Fruit fly (Drosophila melanogaster) whole organism, embryonic: Measurements from ENCODE around the gene CG8870.

Experiments used
- Asciz ChIP-seq: fragments of 200-800 bp; sonication (Bioruptor generic); optimal IDR thresholded peaks from 2 replicates; lab custom pipeline; 2017; ENCODE audit warnings: missing biosample characterization, mild to moderate bottlenecking, missing genetic modification characterization, missing genetic modification reagents
- CG10366 ChIP-seq: fragments of 200-800 bp; sonication (Bioruptor generic); IDR thresholded peaks from 2 replicates; pipeline ENCODE4 v1.3.6; 2022; ENCODE audit warnings: missing biosample characterization, missing genetic modification characterization
- CG11085 ChIP-seq: fragments of 200-800 bp; sonication (Bioruptor generic); IDR thresholded peaks from 2 replicates; pipeline ENCODE4 v1.3.6; 2022; ENCODE audit warnings: missing biosample characterization, missing genetic modification characterization
- CG11398 ChIP-seq: fragments of 200-800 bp; sonication (Bioruptor generic); optimal IDR thresholded peaks from 2 replicates; lab custom pipeline; 2016; ENCODE audit warnings: missing biosample characterization, missing genetic modification characterization
- CG11560 ChIP-seq: fragments of 200-800 bp; sonication (Bioruptor generic); IDR thresholded peaks from 3 replicates; pipeline ENCODE4 v1.3.6; 2022; ENCODE audit warnings: missing biosample characterization, missing genetic modification characterization
- CG11695 ChIP-seq: fragments of 200-800 bp; sonication (Bioruptor generic); IDR thresholded peaks from 3 replicates; pipeline ENCODE4 v1.3.6; 2022; ENCODE audit warnings: missing biosample characterization, missing genetic modification characterization
- CG12744 ChIP-seq: fragments of 200-800 bp; sonication (Bioruptor generic); optimal IDR thresholded peaks from 2 replicates; lab custom pipeline; 2016; ENCODE audit warnings: missing biosample characterization, missing genetic modification characterization
- CG13123 ChIP-seq: fragments of 200-800 bp; sonication (Bioruptor generic); optimal IDR thresholded peaks from 2 replicates; lab custom pipeline; 2016; ENCODE audit warnings: missing biosample characterization, missing genetic modification characterization
- CG14667 ChIP-seq: fragments of 200-800 bp; sonication (Bioruptor generic); IDR thresholded peaks from 2 replicates; pipeline ENCODE4 v1.3.6; 2022; ENCODE audit warnings: missing biosample characterization, missing genetic modification characterization
- CG15011 ChIP-seq: fragments of 200-800 bp; sonication (Bioruptor generic); optimal IDR thresholded peaks from 3 replicates; lab custom pipeline; 2018; ENCODE audit warnings: missing biosample characterization, mild to moderate bottlenecking, missing genetic modification characterization
- CG17186 ChIP-seq: fragments of 200-800 bp; sonication (Bioruptor generic); optimal IDR thresholded peaks from 3 replicates; lab custom pipeline; 2017; ENCODE audit warnings: missing biosample characterization, missing genetic modification reagents, missing genetic modification characterization
- CG17385 ChIP-seq: fragments of 200-800 bp; sonication (Bioruptor generic); optimal IDR thresholded peaks from 3 replicates; lab custom pipeline; 2018; ENCODE audit warnings: missing biosample characterization, mild to moderate bottlenecking, missing genetic modification characterization
- CG18764 ChIP-seq: fragments of 200-800 bp; sonication (Bioruptor generic); optimal IDR thresholded peaks from 3 replicates; lab custom pipeline; 2016; ENCODE audit warnings: missing biosample characterization, missing genetic modification characterization
- CG30020 ChIP-seq: fragments of 200-800 bp; optimal IDR thresholded peaks from 2 replicates; lab custom pipeline; 2019; ENCODE audit warnings: missing biosample characterization, mild to moderate bottlenecking, missing genetic modification characterization, moderate library complexity
- CG3726 ChIP-seq: fragments of 200-800 bp; sonication (Bioruptor generic); IDR thresholded peaks from 3 replicates; pipeline ENCODE4, ENCODE4 v1.3.6; 2022; ENCODE audit warnings: missing biosample characterization, missing genetic modification characterization
- CG4854 ChIP-seq: fragments of 200-800 bp; sonication (Bioruptor generic); optimal IDR thresholded peaks from 2 replicates; lab custom pipeline; 2016; ENCODE audit warnings: missing biosample characterization, missing genetic modification characterization, inconsistent platforms
- CG6813 ChIP-seq: fragments of 200-800 bp; sonication (Bioruptor generic); optimal IDR thresholded peaks from 2 replicates; lab custom pipeline; 2017; ENCODE audit warnings: missing biosample characterization, missing genetic modification characterization, mild to moderate bottlenecking, moderate library complexity, missing genetic modification reagents
- CG6854 ChIP-seq: fragments of 200-800 bp; sonication (Bioruptor generic); optimal IDR thresholded peaks from 3 replicates; lab custom pipeline; 2017; ENCODE audit warnings: missing biosample characterization, mild to moderate bottlenecking, missing genetic modification characterization
- CG8281 ChIP-seq: fragments of 200-800 bp; sonication (Bioruptor generic); optimal IDR thresholded peaks from 2 replicates; lab custom pipeline; 2018; ENCODE audit warnings: missing biosample characterization, mild to moderate bottlenecking, missing genetic modification characterization, moderate library complexity
- CG8944 ChIP-seq: fragments of 200-800 bp; sonication (Bioruptor generic); optimal IDR thresholded peaks from 3 replicates; lab custom pipeline; 2016; ENCODE audit warnings: missing biosample characterization, missing genetic modification characterization
- Doc2 ChIP-seq: fragments of 200-800 bp; sonication (Bioruptor generic); IDR thresholded peaks from 2 replicates; pipeline ENCODE4 v1.3.6; 2022; ENCODE audit warnings: missing biosample characterization, missing genetic modification characterization
- Gug ChIP-seq: fragments of 200-800 bp; sonication (Bioruptor generic); IDR thresholded peaks from 4 replicates; pipeline ENCODE4 v1.3.6; 2022; ENCODE audit warnings: missing biosample characterization, missing genetic modification characterization
- Hand ChIP-seq: fragments of 200-800 bp; sonication (Bioruptor generic); optimal IDR thresholded peaks from 2 replicates; lab custom pipeline; 2017; ENCODE audit warnings: mild to moderate bottlenecking, missing biosample characterization, missing genetic modification reagents, missing genetic modification characterization
- Hr39 ChIP-seq: fragments of >200 bp; optimal IDR thresholded peaks from 2 replicates; lab custom pipeline; 2017
- Hsf ChIP-seq: fragments of 200-800 bp; sonication (Bioruptor generic); optimal IDR thresholded peaks from 3 replicates; lab custom pipeline; 2016; ENCODE audit warnings: missing biosample characterization, missing genetic modification characterization
- Meics ChIP-seq: fragments of 200-800 bp; sonication (Bioruptor generic); optimal IDR thresholded peaks from 2 replicates; lab custom pipeline; 2017; ENCODE audit warnings: missing biosample characterization, mild to moderate bottlenecking, missing genetic modification characterization
- NC2α ChIP-seq: fragments of 200-800 bp; sonication (Bioruptor generic); optimal IDR thresholded peaks from 2 replicates; lab custom pipeline; 2016; ENCODE audit warnings: missing biosample characterization, missing genetic modification characterization
- Neu2 ChIP-seq: fragments of 200-800 bp; sonication (Bioruptor generic); optimal IDR thresholded peaks from 3 replicates; lab custom pipeline; 2016; ENCODE audit warnings: missing biosample characterization, missing genetic modification characterization, borderline replicate concordance
- Nf-YB ChIP-seq: fragments of 200-800 bp; sonication (Bioruptor generic); optimal IDR thresholded peaks from 3 replicates; lab custom pipeline; 2019; ENCODE audit warnings: missing biosample characterization, mild to moderate bottlenecking, missing genetic modification characterization, moderate library complexity
- Side ChIP-seq: fragments of 200-800 bp; sonication (Bioruptor generic); optimal IDR thresholded peaks from 2 replicates; lab custom pipeline; 2016; ENCODE audit warnings: missing biosample characterization, missing genetic modification characterization
- Sox100B ChIP-seq: fragments of 200-800 bp; sonication (Bioruptor generic); optimal IDR thresholded peaks from 3 replicates; lab custom pipeline; 2018; ENCODE audit warnings: missing biosample characterization, mild to moderate bottlenecking, missing genetic modification characterization
- Spps ChIP-seq: fragments of 200-800 bp; sonication (Bioruptor generic); optimal IDR thresholded peaks from 2 replicates; lab custom pipeline; 2018; ENCODE audit warnings: missing biosample characterization, mild to moderate bottlenecking, missing genetic modification characterization
- Tbp ChIP-seq: fragments of >200 bp; optimal IDR thresholded peaks from 2 replicates; lab custom pipeline; 2018; ENCODE audit warnings: missing biosample characterization, missing genetic modification characterization
- al ChIP-seq: fragments of 200-800 bp; sonication (Bioruptor generic); IDR thresholded peaks from 2 replicates; pipeline ENCODE4 v1.3.6; 2022; ENCODE audit warnings: missing biosample characterization, missing genetic modification characterization
- ato ChIP-seq: fragments of 200-800 bp; sonication (Bioruptor generic); IDR thresholded peaks from 2 replicates; pipeline ENCODE4 v1.3.6; 2022; ENCODE audit warnings: missing biosample characterization, missing genetic modification characterization; ENCODE audit not compliant: partially characterized antibody
- chif ChIP-seq, 2 experiments: fragments of 200-800 bp; sonication (Bioruptor generic); optimal IDR thresholded peaks; 3 replicates each; lab custom pipeline; 2016; ENCODE audit warnings: missing biosample characterization in 2 of 2, missing genetic modification characterization in 2 of 2
- corto ChIP-seq: fragments of 200-800 bp; sonication (Bioruptor generic); optimal IDR thresholded peaks from 2 replicates; lab custom pipeline; 2016; ENCODE audit warnings: missing biosample characterization, mild to moderate bottlenecking, missing genetic modification characterization, moderate library complexity
- dmrt99B ChIP-seq: fragments of 200-800 bp; sonication (Bioruptor generic); optimal IDR thresholded peaks from 2 replicates; lab custom pipeline; 2018; ENCODE audit warnings: missing biosample characterization, mild to moderate bottlenecking, missing genetic modification characterization, moderate library complexity
- dysf ChIP-seq: fragments of 200-800 bp; sonication (Bioruptor generic); IDR thresholded peaks from 3 replicates; pipeline ENCODE4 v1.3.6; 2022; ENCODE audit warnings: missing biosample characterization, missing genetic modification characterization
- gem ChIP-seq: fragments of 200-800 bp; sonication (Bioruptor generic); optimal IDR thresholded peaks from 2 replicates; lab custom pipeline; 2019; ENCODE audit warnings: missing biosample characterization, mild to moderate bottlenecking, missing genetic modification characterization, moderate library complexity
- grau ChIP-seq: fragments of 200-800 bp; optimal IDR thresholded peaks from 3 replicates; lab custom pipeline; 2019; ENCODE audit warnings: missing biosample characterization, mild to moderate bottlenecking, missing genetic modification characterization, moderate library complexity
- jigr1 ChIP-seq: fragments of 200-800 bp; sonication (Bioruptor generic); IDR thresholded peaks from 3 replicates; pipeline ENCODE4 v1.3.6; 2022; ENCODE audit warnings: missing biosample characterization, missing genetic modification characterization
- lov ChIP-seq, 2 experiments: fragments of 200-800 bp in 1 of 2; fragments of >200 bp in 1 of 2; sonication (Bioruptor generic) in 1 of 2; IDR thresholded peaks in 1 of 2; optimal IDR thresholded peaks in 1 of 2; 2 replicates in 1 of 2; 3 replicates in 1 of 2; pipeline versions ENCODE4 v1.3.6 to Lab custom; 2017 to 2022; ENCODE audit warnings: missing biosample characterization in 1 of 2, missing genetic modification characterization in 1 of 2
- prd ChIP-seq, 3 experiments: fragments of >200 bp in 2 of 3; fragments of 200-800 bp in 1 of 3; sonication (Bioruptor generic) in 1 of 3; optimal IDR thresholded peaks in 2 of 3; IDR thresholded peaks in 1 of 3; 2 replicates in 2 of 3; 3 replicates in 1 of 3; pipeline versions ENCODE4 v1.3.6 to Lab custom; 2017 to 2022; ENCODE audit warnings: missing biosample characterization in 1 of 3, missing genetic modification characterization in 1 of 3
- psq ChIP-seq: fragments of 200-800 bp; sonication (Bioruptor generic); optimal IDR thresholded peaks from 2 replicates; lab custom pipeline; 2017; ENCODE audit warnings: missing biosample characterization, missing genetic modification characterization
- sna ChIP-seq: fragments of 200-800 bp; sonication (Bioruptor generic); IDR thresholded peaks from 2 replicates; pipeline ENCODE4 v1.3.6; 2022; ENCODE audit warnings: missing biosample characterization, missing genetic modification characterization; ENCODE audit not compliant: partially characterized antibody
- sr ChIP-seq: fragments of 200-800 bp; sonication (Bioruptor generic); IDR thresholded peaks from 3 replicates; pipeline ENCODE4 v1.3.6; 2022; ENCODE audit warnings: missing biosample characterization, missing genetic modification characterization
- stwl ChIP-seq: fragments of 200-800 bp; sonication (Bioruptor generic); optimal IDR thresholded peaks from 3 replicates; lab custom pipeline; 2018; ENCODE audit warnings: missing biosample characterization, mild to moderate bottlenecking, missing genetic modification characterization, moderate library complexity
- sug ChIP-seq: fragments of 200-800 bp; optimal IDR thresholded peaks from 2 replicates; lab custom pipeline; 2019; ENCODE audit warnings: missing biosample characterization, mild to moderate bottlenecking, missing genetic modification characterization, moderate library complexity
- trh ChIP-seq: fragments of 200-800 bp; sonication (Bioruptor generic); optimal IDR thresholded peaks from 2 replicates; lab custom pipeline; 2016; ENCODE audit warnings: missing biosample characterization, missing genetic modification characterization
- wor ChIP-seq: fragments of 200-800 bp; sonication (Bioruptor generic); IDR thresholded peaks from 2 replicates; pipeline ENCODE4 v1.3.6; 2022; ENCODE audit warnings: missing biosample characterization, missing genetic modification characterization

Gene CG8870

DNA sequence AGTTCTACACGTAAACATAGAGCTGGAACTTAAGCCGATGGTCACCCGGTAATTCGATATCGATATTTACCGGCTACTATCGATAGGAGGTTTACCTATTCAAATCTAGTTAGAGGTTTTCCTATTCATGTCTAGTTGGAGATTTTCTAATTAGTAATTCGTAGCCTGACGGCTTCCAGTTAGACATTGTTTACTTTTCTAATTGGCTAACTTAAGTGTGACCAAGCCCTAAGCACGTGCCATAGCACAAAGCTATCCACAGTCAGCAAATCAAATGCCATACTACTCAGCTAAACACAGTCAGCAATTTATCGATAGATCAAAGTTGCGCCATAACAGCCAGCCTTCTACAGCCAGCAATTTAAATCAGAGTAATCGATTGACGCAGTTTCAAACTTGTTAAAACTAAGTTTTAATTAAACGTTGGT lies 23.4 kb downstream of the CG8870 start, which contains the start of gene Dpm3 (continued):
- TF ChIP-seq CG6854 (no peak), Spps (tag; lab: Kevin White, UChicago) (peak; percentile 7), CG8281 (tag; lab: Kevin White, UChicago) (no peak), jigr1 (GFP tag; lab: Robert Waterston, UW) (no peak), grau (tag; lab: Kevin White, UChicago) (peak; percentile 21), CG11560 (peak; percentile 58; the same call in 1 of the 3 replicates), CG11085 (GFP tag; lab: Robert Waterston, UW) (no peak), Hand (GFP tag; lab: Kevin White, UChicago) (no peak), corto (GFP tag; lab: Kevin White, UChicago) (no peak), lov (optimal IDR thresholded peaks at IDR 0.05; lab: Kevin White, UChicago) (no peak), lov (GFP tag; IDR thresholded peaks at IDR 0.05; lab: Robert Waterston, UW) (no peak), CG30020 (tag; lab: Kevin White, UChicago) (peak; percentile 33), CG3726 (GFP tag; lab: Robert Waterston, UW) (no peak), CG4854 (no peak), Gug (GFP tag; lab: Robert Waterston, UW) (no peak), prd (optimal IDR thresholded peaks at IDR 0.05; lab: Kevin White, UChicago) (no peak), prd (GFP tag; IDR thresholded peaks at IDR 0.05; lab: Robert Waterston, UW) (peak; percentile 43; the same call in 2 of the 3 replicates), wor (GFP tag; lab: Robert Waterston, UW) (no peak), CG11398 (GFP tag; lab: Kevin White, UChicago) (no peak), CG14667 (GFP tag; lab: Robert Waterston, UW) (no peak), ato (GFP tag; lab: Robert Waterston, UW) (peak; percentile 94), Side (no peak), Hsf (GFP tag; lab: Kevin White, UChicago) (peak; percentile 52), chif (GFP tag; optimal IDR thresholded peaks at IDR 0.05; lab: Kevin White, UChicago) (peak in 1 of 2 experiments; percentile 50), Neu2 (GFP tag; lab: Kevin White, UChicago) (no peak), psq (GFP tag; lab: Kevin White, UChicago) (no peak), sna (GFP tag; lab: Robert Waterston, UW) (peak; percentile 95), Doc2 (GFP tag; lab: Robert Waterston, UW) (no peak), CG18764 (GFP tag; lab: Kevin White, UChicago) (no peak), CG6813 (no peak), NC2α (GFP tag; lab: Kevin White, UChicago) (no peak), CG15011 (GFP tag; lab: Kevin White, UChicago) (no peak), CG17186 (GFP tag; lab: Kevin White, UChicago) (peak; percentile 10), dysf (no peak), al (GFP tag; lab: Robert Waterston, UW) (no peak), CG11695 (GFP tag; lab: Robert Waterston, UW) (no peak), CG12744 (no peak), gem (tag; lab: Kevin White, UChicago) (peak; percentile 37), sr (GFP tag; lab: Robert Waterston, UW) (no peak), CG10366 (no peak), Tbp (GFP tag; lab: Kevin White, UChicago) (no peak), stwl (tag; lab: Kevin White, UChicago) (peak; percentile 96), trh (GFP tag; lab: Kevin White, UChicago) (no peak), CG8944 (peak; percentile 52), CG17385 (GFP tag; lab: Kevin White, UChicago) (no peak), Asciz (GFP tag; lab: Kevin White, UChicago) (no peak), Nf-YB (peak; percentile 3), sug (tag; lab: Kevin White, UChicago) (no peak), dmrt99B (tag; lab: Kevin White, UChicago) (no peak), Hr39 (lab: Kevin White, UChicago) (no peak), Sox100B (GFP tag; lab: Kevin White, UChicago) (no peak), Meics (no peak), CG13123 (GFP tag; lab: Kevin White, UChicago) (peak; percentile 38)
